Worm (Caenorhabditis elegans) whole organism, L3 larva: ENCODE results near the gene Y54E2A.9.

Source experiments
- ceh-28 ChIP-seq: fragments of 150-350 bp; optimal IDR thresholded peaks from 2 replicates; lab custom pipeline; 2014; ENCODE audit warnings: missing biosample characterization, missing genetic modification reagents, missing genetic modification characterization
- egl-27 ChIP-seq: sonication (generic microtip); optimal IDR thresholded peaks from 4 replicates; lab custom pipeline; 2017; ENCODE audit warnings: missing biosample characterization, missing genetic modification reagents, missing genetic modification characterization
- nhr-12 ChIP-seq: fragments of 150-350 bp; optimal IDR thresholded peaks from 2 replicates; lab custom pipeline; 2014; ENCODE audit warnings: missing biosample characterization, missing genetic modification characterization
- nhr-25 ChIP-seq: sonication (generic microtip); optimal IDR thresholded peaks from 2 replicates; lab custom pipeline; 2017; ENCODE audit warnings: missing biosample characterization, missing genetic modification characterization
- pha-4 ChIP-seq: fragments of 150-350 bp; optimal IDR thresholded peaks from 2 replicates; lab custom pipeline; 2014; ENCODE audit warnings: missing biosample characterization, missing genetic modification reagents, missing genetic modification characterization
- unc-62 ChIP-seq: fragments of 150-350 bp; sonication (generic microtip); optimal IDR thresholded peaks from 4 replicates; lab custom pipeline; 2014; ENCODE audit warnings: missing biosample characterization, missing genetic modification reagents, missing genetic modification characterization
- zag-1 ChIP-seq: fragments of 150-350 bp; optimal IDR thresholded peaks from 2 replicates; lab custom pipeline; 2014; ENCODE audit warnings: missing biosample characterization, missing genetic modification characterization

- no peak for TF ChIP-seq unc-62 (GFP tag; lab: Kevin White, UChicago)
- no peak for TF ChIP-seq nhr-12
- peak; percentile 86 for TF ChIP-seq nhr-25 (tag; lab: Kevin White, UChicago)
- no peak for TF ChIP-seq zag-1 (tag; lab: Kevin White, UChicago)
- TF ChIP-seq pha-4 (tag; lab: Kevin White, UChicago): peak; percentile 98
- peak; percentile 89 for TF ChIP-seq ceh-28
- no peak for TF ChIP-seq egl-27 (tag; lab: Kevin White, UChicago)
These were observed 9.2 kb upstream of the Y54E2A.9 start, which contains the start of gene eif-3.B for ce11 chrII:14794935-14795454.
